Comparison of ENCODE assay signal across 6 worm cellular contexts in the genomic region with DNA sequence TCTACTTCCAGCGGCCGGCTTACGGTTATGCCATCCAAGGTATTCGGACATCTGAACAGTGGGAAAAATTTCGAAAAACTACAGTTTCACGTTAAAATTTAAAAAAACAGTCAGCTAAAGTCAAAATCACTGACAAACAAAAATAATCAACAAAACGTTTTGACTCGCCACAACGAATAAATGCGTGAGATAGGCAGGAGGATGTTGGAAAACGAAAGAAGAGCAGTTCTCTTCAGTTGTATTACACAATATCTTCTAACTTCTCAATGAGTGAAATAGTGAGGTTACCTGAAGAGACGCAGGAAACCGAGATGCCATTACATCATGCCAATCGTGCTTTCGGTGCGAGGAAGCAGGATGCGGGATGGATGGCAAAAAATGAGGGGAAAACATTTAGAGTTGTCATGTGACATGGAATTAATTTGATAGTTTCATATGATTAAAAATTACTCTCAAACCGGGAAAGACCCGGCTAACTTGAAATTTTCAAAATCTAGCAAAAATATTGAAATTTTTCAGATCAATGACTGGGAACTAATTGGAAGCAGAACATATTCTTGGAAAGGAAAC.
TF ChIP-seq lines count a peak whose summit lies in the region.

A gene (minus strand): TSS at position 51 of the 570 bp plus-strand sequence.

TF ChIP-seq in whole organism, L1 larva, 84 proteins besides CTCF, POLR2A, EP300 and RAD21 (continues in another document):
- TF ChIP-seq lsy-2 (tag; optimal IDR thresholded peaks at IDR 0.05; lab: Kevin White, UChicago) (peak; percentile 39 to 41), egl-27 (tag; optimal IDR thresholded peaks at IDR 0.05; lab: Kevin White, UChicago) (no peak), nhr-237 (tag; optimal IDR thresholded peaks at IDR 0.05; lab: Kevin White, UChicago) (no peak), mdl-1 (tag; optimal IDR thresholded peaks at IDR 0.05; lab: Kevin White, UChicago) (no peak), nhr-20 (tag; optimal IDR thresholded peaks at IDR 0.05; lab: Kevin White, UChicago) (peak; percentile 10), rnt-1 (tag; optimal IDR thresholded peaks at IDR 0.05; lab: Kevin White, UChicago) (peak; percentile 80), ztf-4 (tag; optimal IDR thresholded peaks at IDR 0.05; lab: Kevin White, UChicago) (peak; percentile 40), unc-86 (tag; optimal IDR thresholded peaks at IDR 0.05; lab: Kevin White, UChicago) (no peak), egl-13 (tag; optimal IDR thresholded peaks at IDR 0.05; lab: Kevin White, UChicago) (peak; percentile 64), swsn-7 (tag; optimal IDR thresholded peaks at IDR 0.05; lab: Kevin White, UChicago) (peak; percentile 37), efl-1 (optimal IDR thresholded peaks at IDR 0.05; lab: Kevin White, UChicago) (peak; percentile 3 to 24), efl-1 (GFP tag; optimal IDR thresholded peaks at IDR 0.05 in 1 of 2; lab: Kevin White, UChicago) (peak; percentile 11 to 82), pag-3 (tag; optimal IDR thresholded peaks at IDR 0.05; lab: Kevin White, UChicago; ENCODE audit: borderline replicate concordance, insufficient read depth) (peak; percentile 100), elt-2 (tag; optimal IDR thresholded peaks at IDR 0.05; lab: Kevin White, UChicago) (no peak)

TF ChIP-seq in whole organism, L2 larva, 48 proteins besides CTCF, POLR2A, EP300 and RAD21 (continues in another document):
- peak in 1 of 2 experiments; percentile 44 for TF ChIP-seq lsy-2 (tag; optimal IDR thresholded peaks at IDR 0.05; lab: Kevin White, UChicago)
- TF ChIP-seq ztf-4 (tag; optimal IDR thresholded peaks at IDR 0.05; lab: Kevin White, UChicago), result no peak
- peak; percentile 71 for TF ChIP-seq C34F6.9 (tag; optimal IDR thresholded peaks at IDR 0.05; lab: Kevin White, UChicago)
- no peak for TF ChIP-seq elt-3 (tag; optimal IDR thresholded peaks at IDR 0.05; lab: Kevin White, UChicago)
- no peak for TF ChIP-seq egl-27 (tag; optimal IDR thresholded peaks at IDR 0.05; lab: Kevin White, UChicago)
- TF ChIP-seq nhr-11 (tag; optimal IDR thresholded peaks at IDR 0.05; lab: Kevin White, UChicago), result no peak
- TF ChIP-seq nhr-237 (tag; optimal IDR thresholded peaks at IDR 0.05; lab: Kevin White, UChicago), result no peak
- TF ChIP-seq nhr-129 (tag; optimal IDR thresholded peaks at IDR 0.05; lab: Kevin White, UChicago), result peak; percentile 92
- TF ChIP-seq sem-4 (tag; optimal IDR thresholded peaks at IDR 0.05; lab: Kevin White, UChicago), result peak; percentile 3
- no peak for TF ChIP-seq nhr-6 (tag; optimal IDR thresholded peaks at IDR 0.05; lab: Kevin White, UChicago)
- TF ChIP-seq alr-1 (tag; optimal IDR thresholded peaks at IDR 0.05; lab: Kevin White, UChicago), result no peak
- TF ChIP-seq F13H6.1 (tag; optimal IDR thresholded peaks at IDR 0.05; lab: Kevin White, UChicago), result peak; percentile 34
- no peak for TF ChIP-seq lin-39 (tag; optimal IDR thresholded peaks at IDR 0.05; lab: Kevin White, UChicago)
- TF ChIP-seq sma-9 (GFP tag; optimal IDR thresholded peaks at IDR 0.05; lab: Kevin White, UChicago), result peak; percentile 49
- no peak for TF ChIP-seq sma-9 (tag; optimal IDR thresholded peaks at IDR 0.05; lab: Kevin White, UChicago)

TF ChIP-seq in whole organism, L3 larva, 47 proteins besides CTCF, POLR2A, EP300 and RAD21:
- no peak for TF ChIP-seq nhr-28 (tag; optimal IDR thresholded peaks at IDR 0.05; lab: Kevin White, UChicago)
- TF ChIP-seq nhr-43 (tag; optimal IDR thresholded peaks at IDR 0.05; lab: Kevin White, UChicago; ENCODE audit: poor library complexity, severe bottlenecking), result no peak
- TF ChIP-seq lin-39 (tag; optimal IDR thresholded peaks at IDR 0.05; lab: Kevin White, UChicago), result peak; percentile 13
- TF ChIP-seq egl-5 (tag; optimal IDR thresholded peaks at IDR 0.05; lab: Kevin White, UChicago), result peak; percentile 78
- TF ChIP-seq nfya-1 (tag; optimal IDR thresholded peaks at IDR 0.05; lab: Kevin White, UChicago; ENCODE audit: insufficient read depth), result peak; percentile 37
TF ChIP-seq in whole organism, L3 larva: peak in this region for 3.

TF ChIP-seq in whole organism, L4 larva, 104 proteins besides CTCF, POLR2A, EP300 and RAD21:
- TF ChIP-seq vab-7 (GFP tag; IDR thresholded peaks at IDR 0.05; lab: Robert Waterston, UW), result no peak
- TF ChIP-seq lin-38 (GFP tag; IDR thresholded peaks at IDR 0.05; lab: Robert Waterston, UW), result no peak
- TF ChIP-seq aly-2 (tag; optimal IDR thresholded peaks at IDR 0.05; lab: Kevin White, UChicago), result no peak
- TF ChIP-seq nhr-11 (tag; optimal IDR thresholded peaks at IDR 0.05; lab: Kevin White, UChicago), result peak; percentile 47
- TF ChIP-seq dmd-9 (GFP tag; IDR thresholded peaks at IDR 0.05; lab: Robert Waterston, UW), result no peak
- peak; percentile 25 for TF ChIP-seq hlh-11 (tag; optimal IDR thresholded peaks at IDR 0.05; lab: Kevin White, UChicago)
- TF ChIP-seq zfp-2 (tag; optimal IDR thresholded peaks at IDR 0.05; lab: Kevin White, UChicago), result no peak
- TF ChIP-seq daf-16 (GFP tag; optimal IDR thresholded peaks at IDR 0.05; lab: Kevin White, UChicago), result peak in 1 of 2 experiments; percentile 58
- TF ChIP-seq daf-16 (tag; optimal IDR thresholded peaks at IDR 0.05; lab: Kevin White, UChicago), result no peak
- no peak for TF ChIP-seq F37D6.2 (tag; optimal IDR thresholded peaks at IDR 0.05; lab: Kevin White, UChicago)
- peak in 1 of 2 experiments; percentile 44 for TF ChIP-seq unc-62 (GFP tag; optimal IDR thresholded peaks at IDR 0.05 in 1 of 2; lab: Kevin White, UChicago)
- no peak for TF ChIP-seq unc-62 (tag; optimal IDR thresholded peaks at IDR 0.05; lab: Kevin White, UChicago)
- TF ChIP-seq pha-4 (GFP tag; IDR thresholded peaks at IDR 0.05; lab: Robert Waterston, UW), result no peak
- no peak for TF ChIP-seq pha-4 (tag; optimal IDR thresholded peaks at IDR 0.05; lab: Kevin White, UChicago)
- no peak for TF ChIP-seq lin-13 (GFP tag; optimal IDR thresholded peaks at IDR 0.05; lab: Kevin White, UChicago)
- TF ChIP-seq lin-29 (GFP tag; IDR thresholded peaks at IDR 0.05; lab: Robert Waterston, UW), result no peak

TF ChIP-seq in whole organism, mixed stage, embryonic, 35 proteins besides CTCF, POLR2A, EP300 and RAD21:
- no peak for TF ChIP-seq ztf-11 (tag; optimal IDR thresholded peaks at IDR 0.05; lab: Kevin White, UChicago)
- no peak for TF ChIP-seq bed-3 (GFP tag; optimal IDR thresholded peaks at IDR 0.05; lab: Kevin White, UChicago)
- TF ChIP-seq unc-120 (tag; optimal IDR thresholded peaks at IDR 0.05; lab: Kevin White, UChicago; ENCODE audit: poor library complexity, severe bottlenecking), result peak; percentile 18
- no peak for TF ChIP-seq nhr-2 (tag; optimal IDR thresholded peaks at IDR 0.05; lab: Kevin White, UChicago)
- TF ChIP-seq nhr-28 (tag; optimal IDR thresholded peaks at IDR 0.05; lab: Kevin White, UChicago), result no peak

TF ChIP-seq in whole organism, young adult, 124 proteins besides CTCF, POLR2A, EP300 and RAD21:
- TF ChIP-seq somi-1 (GFP tag; optimal IDR thresholded peaks at IDR 0.05; lab: Kevin White, UChicago) (no peak), hmg-1.2 (GFP tag; IDR thresholded peaks at IDR 0.05; lab: Robert Waterston, UW) (peak; percentile 22; the same call in 1 of the 2 replicates)
